Comparison of ENCODE assay signal across 1 fruit fly cellular context in genomic region chr3L:12406999-12407632, dm6.
TF ChIP-seq lines count a peak whose summit lies in the region.

No protein-coding gene starts in this region.

TF ChIP-seq in whole organism, embryonic, 481 proteins besides CTCF, POLR2A, EP300 and RAD21 (continued from another document):
- TF ChIP-seq fd3F (GFP tag; optimal IDR thresholded peaks at IDR 0.05; lab: Kevin White, UChicago), result peak; percentile 93
- TF ChIP-seq CG12155 (GFP tag; optimal IDR thresholded peaks at IDR 0.05; lab: Kevin White, UChicago), result peak; percentile 68
- peak; percentile 83 for TF ChIP-seq CG2889 (GFP tag; IDR thresholded peaks at IDR 0.05; lab: Robert Waterston, UW)
- TF ChIP-seq so (GFP tag; IDR thresholded peaks at IDR 0.05; lab: Robert Waterston, UW), result peak; percentile 98
- peak; percentile 76 for TF ChIP-seq CG2116 (GFP tag; optimal IDR thresholded peaks at IDR 0.05; lab: Kevin White, UChicago)
- no peak for TF ChIP-seq lola (GFP tag; optimal IDR thresholded peaks at IDR 0.05; lab: Kevin White, UChicago)
- no peak for TF ChIP-seq Sin3A (optimal IDR thresholded peaks at IDR 0.05; lab: Kevin White, UChicago)
- no peak for TF ChIP-seq CG8765 (GFP tag; IDR thresholded peaks at IDR 0.05; lab: Robert Waterston, UW)
- TF ChIP-seq Sry-β (GFP tag; optimal IDR thresholded peaks at IDR 0.05; lab: Kevin White, UChicago), result no peak
- peak; percentile 86 for TF ChIP-seq pnt (GFP tag; optimal IDR thresholded peaks at IDR 0.05; lab: Kevin White, UChicago)
- TF ChIP-seq twi (tag; optimal IDR thresholded peaks at IDR 0.05; lab: Kevin White, UChicago), result peak; percentile 17
- no peak for TF ChIP-seq Lpt (GFP tag; optimal IDR thresholded peaks at IDR 0.05; lab: Kevin White, UChicago)
- TF ChIP-seq Hr39 (optimal IDR thresholded peaks at IDR 0.05; lab: Kevin White, UChicago), result no peak
- peak in 1 of 2 experiments; percentile 95 for TF ChIP-seq Hr51 (GFP tag; optimal IDR thresholded peaks at IDR 0.05; lab: Kevin White, UChicago)
- peak; percentile 88 for TF ChIP-seq slou (GFP tag; optimal IDR thresholded peaks at IDR 0.05; lab: Kevin White, UChicago)
- TF ChIP-seq Hmr (GFP tag; optimal IDR thresholded peaks at IDR 0.05; lab: Kevin White, UChicago), result peak; percentile 98
- no peak for TF ChIP-seq dan (GFP tag; IDR thresholded peaks at IDR 0.05; lab: Robert Waterston, UW)
- TF ChIP-seq Spps (tag; optimal IDR thresholded peaks at IDR 0.05; lab: Kevin White, UChicago), result peak; percentile 15
- peak; percentile 93 for TF ChIP-seq CG6683 (GFP tag; optimal IDR thresholded peaks at IDR 0.05; lab: Kevin White, UChicago)
- peak; percentile 81 for TF ChIP-seq CG9817 (tag; optimal IDR thresholded peaks at IDR 0.05; lab: Kevin White, UChicago)
- TF ChIP-seq B-H2 (GFP tag; optimal IDR thresholded peaks at IDR 0.05; lab: Kevin White, UChicago), result peak; percentile 96
- TF ChIP-seq toy (GFP tag; IDR thresholded peaks at IDR 0.05; lab: Robert Waterston, UW), result peak; percentile 89
- TF ChIP-seq HmgZ (tag; optimal IDR thresholded peaks at IDR 0.05; lab: Kevin White, UChicago), result peak; percentile 96
- no peak for TF ChIP-seq CG4404 (GFP tag; IDR thresholded peaks at IDR 0.05; lab: Robert Waterston, UW)
- TF ChIP-seq kay (GFP tag; optimal IDR thresholded peaks at IDR 0.05; lab: Kevin White, UChicago), result peak; percentile 99
- no peak for TF ChIP-seq hth (optimal IDR thresholded peaks at IDR 0.05; lab: Kevin White, UChicago)
- no peak for TF ChIP-seq CG16813 (GFP tag; IDR thresholded peaks at IDR 0.05; lab: Robert Waterston, UW; ENCODE audit: partially characterized antibody)
- peak; percentile 52 to 88 for TF ChIP-seq Trl (optimal IDR thresholded peaks at IDR 0.05; lab: Kevin White, UChicago)
- TF ChIP-seq Trl (GFP tag; optimal IDR thresholded peaks at IDR 0.05; lab: Kevin White, UChicago), result peak; percentile 94
- TF ChIP-seq CG14710 (tag; optimal IDR thresholded peaks at IDR 0.05; lab: Kevin White, UChicago), result no peak
- peak; percentile 86 for TF ChIP-seq Dek (tag; optimal IDR thresholded peaks at IDR 0.05; lab: Kevin White, UChicago)
- peak; percentile 92 for TF ChIP-seq wek (GFP tag; optimal IDR thresholded peaks at IDR 0.05; lab: Kevin White, UChicago)
- peak; percentile 99 for TF ChIP-seq CG34376 (GFP tag; optimal IDR thresholded peaks at IDR 0.05; lab: Kevin White, UChicago)
- TF ChIP-seq fd64A (GFP tag; optimal IDR thresholded peaks at IDR 0.05; lab: Kevin White, UChicago), result peak; percentile 89
- peak; percentile 98 for TF ChIP-seq mirr (GFP tag; optimal IDR thresholded peaks at IDR 0.05; lab: Kevin White, UChicago)
- peak; percentile 71 for TF ChIP-seq CG7928 (GFP tag; optimal IDR thresholded peaks at IDR 0.05; lab: Kevin White, UChicago)
- TF ChIP-seq Mrtf (GFP tag; IDR thresholded peaks at IDR 0.05; lab: Robert Waterston, UW), result peak; percentile 51; the same call in 2 of the 3 replicates
- peak; percentile 92 for TF ChIP-seq Vsx1 (GFP tag; optimal IDR thresholded peaks at IDR 0.05; lab: Kevin White, UChicago)
- TF ChIP-seq dati (GFP tag; IDR thresholded peaks at IDR 0.05; lab: Robert Waterston, UW), result no peak; the same call in 1 of the 2 replicates
- peak; percentile 83 for TF ChIP-seq Hand (GFP tag; optimal IDR thresholded peaks at IDR 0.05; lab: Kevin White, UChicago)
- TF ChIP-seq CG13775 (GFP tag; optimal IDR thresholded peaks at IDR 0.05; lab: Kevin White, UChicago), result peak; percentile 65
- TF ChIP-seq amos (GFP tag; IDR thresholded peaks at IDR 0.05; lab: Robert Waterston, UW; ENCODE audit: partially characterized antibody), result no peak; the same call in 1 of the 2 replicates
- TF ChIP-seq kni (GFP tag; optimal IDR thresholded peaks at IDR 0.05; lab: Kevin White, UChicago), result peak; percentile 61
- peak; percentile 88 for TF ChIP-seq CG2199 (GFP tag; IDR thresholded peaks at IDR 0.05; lab: Robert Waterston, UW)
- TF ChIP-seq Tbp (GFP tag; optimal IDR thresholded peaks at IDR 0.05; lab: Kevin White, UChicago), result no peak
- no peak for TF ChIP-seq eve (GFP tag; optimal IDR thresholded peaks at IDR 0.05; lab: Kevin White, UChicago)
- peak; percentile 83 for TF ChIP-seq Antp (GFP tag; optimal IDR thresholded peaks at IDR 0.05; lab: Kevin White, UChicago)
- TF ChIP-seq CG8281 (tag; optimal IDR thresholded peaks at IDR 0.05; lab: Kevin White, UChicago), result peak; percentile 76
- peak; percentile 78 for TF ChIP-seq E2f2 (GFP tag; IDR thresholded peaks at IDR 0.05; lab: Robert Waterston, UW)
- peak; percentile 80 for TF ChIP-seq pfk (GFP tag; optimal IDR thresholded peaks at IDR 0.05; lab: Kevin White, UChicago)
